1 fruit fly cellular context compared by ENCODE assay signal in the genomic region with DNA sequence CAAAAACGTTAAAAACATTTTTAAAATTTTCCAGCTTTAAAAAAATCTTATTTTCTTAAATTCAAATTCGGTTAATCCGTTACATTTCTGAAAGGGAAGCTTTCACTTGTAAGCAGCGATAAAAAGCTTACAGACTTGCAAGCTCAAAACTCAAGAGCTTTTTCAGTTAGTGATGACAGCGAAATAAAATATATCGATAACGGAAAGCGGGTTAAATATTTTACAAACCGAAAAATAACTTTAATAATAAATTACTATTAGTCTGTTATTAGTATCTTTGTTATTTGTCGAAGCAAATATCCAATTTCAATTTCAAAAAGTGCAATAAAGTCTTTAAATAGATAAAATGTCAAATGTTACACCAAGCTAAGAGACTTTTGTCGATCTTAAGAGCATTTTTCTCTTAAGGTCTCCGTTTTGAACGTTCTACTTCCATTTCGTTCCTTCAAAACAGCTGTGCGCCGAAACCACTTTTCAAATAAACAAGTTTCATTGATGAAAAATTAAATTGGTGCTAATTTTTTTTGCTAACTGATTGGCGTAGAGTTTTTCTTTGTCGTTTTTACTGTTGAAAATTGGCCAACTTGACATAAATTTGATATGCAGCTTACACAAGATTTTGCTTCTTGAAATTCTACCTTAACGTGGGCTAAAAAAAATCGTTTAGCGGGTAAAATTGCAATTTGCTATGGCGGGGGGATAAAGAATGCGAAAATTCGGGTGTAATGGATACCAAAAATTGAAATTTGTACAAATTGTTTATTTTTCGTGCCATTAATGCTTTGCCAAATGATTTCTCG.
TF ChIP-seq lines count a peak whose summit lies in the region.

No protein-coding gene starts in this region.

TF ChIP-seq in whole organism, embryonic, 481 proteins besides CTCF, POLR2A, EP300 and RAD21 (continued from another document):
- no peak for TF ChIP-seq lbe (GFP tag; optimal IDR thresholded peaks at IDR 0.05; lab: Kevin White, UChicago)
- 0 out of 2 replicates have a peak, but pooled peaks have one; percentile 12 for TF ChIP-seq CG14014 (GFP tag; IDR thresholded peaks at IDR 0.05; lab: Robert Waterston, UW)
- TF ChIP-seq stwl (tag; optimal IDR thresholded peaks at IDR 0.05; lab: Kevin White, UChicago): peak; percentile 14
- no peak for TF ChIP-seq btn (GFP tag; optimal IDR thresholded peaks at IDR 0.05; lab: Kevin White, UChicago)
- peak; percentile 89 for TF ChIP-seq CG3163 (GFP tag; optimal IDR thresholded peaks at IDR 0.05; lab: Kevin White, UChicago)
- TF ChIP-seq corto (GFP tag; optimal IDR thresholded peaks at IDR 0.05; lab: Kevin White, UChicago): peak; percentile 6
- no peak for TF ChIP-seq ssp (GFP tag; IDR thresholded peaks at IDR 0.05; lab: Robert Waterston, UW)
- TF ChIP-seq Trl (optimal IDR thresholded peaks at IDR 0.05; lab: Kevin White, UChicago): peak; percentile 21 to 41
- no peak for TF ChIP-seq Trl (GFP tag; optimal IDR thresholded peaks at IDR 0.05; lab: Kevin White, UChicago)
- TF ChIP-seq unc-4 (GFP tag; IDR thresholded peaks at IDR 0.05; lab: Robert Waterston, UW; ENCODE audit: partially characterized antibody): peak; percentile 73
- no peak for TF ChIP-seq CG32532 (GFP tag; IDR thresholded peaks at IDR 0.05; lab: Robert Waterston, UW)
- peak; percentile 51 for TF ChIP-seq CG12391 (tag; optimal IDR thresholded peaks at IDR 0.05; lab: Kevin White, UChicago)
- TF ChIP-seq CG4360 (GFP tag; IDR thresholded peaks at IDR 0.05; lab: Robert Waterston, UW): no peak
- TF ChIP-seq bbx (GFP tag; IDR thresholded peaks at IDR 0.05; lab: Robert Waterston, UW; ENCODE audit: partially characterized antibody): peak; percentile 38; the same call in 1 of the 2 replicates
- TF ChIP-seq Dref (GFP tag; IDR thresholded peaks at IDR 0.05; lab: Robert Waterston, UW): peak; percentile 56
- peak; percentile 74 for TF ChIP-seq hbn (GFP tag; IDR thresholded peaks at IDR 0.05; lab: Robert Waterston, UW; ENCODE audit: partially characterized antibody)
- TF ChIP-seq E2f2 (GFP tag; IDR thresholded peaks at IDR 0.05; lab: Robert Waterston, UW): 0 out of 2 replicates have a peak, but pooled peaks have one; percentile 29
- TF ChIP-seq gcm (GFP tag; optimal IDR thresholded peaks at IDR 0.05; lab: Kevin White, UChicago): peak; percentile 11
- peak; percentile 78 for TF ChIP-seq CG7745 (tag; optimal IDR thresholded peaks at IDR 0.05; lab: Kevin White, UChicago)
- peak; percentile 78 for TF ChIP-seq CG34224 (GFP tag; IDR thresholded peaks at IDR 0.05; lab: Robert Waterston, UW; ENCODE audit: partially characterized antibody)
- TF ChIP-seq CG2120 (GFP tag; optimal IDR thresholded peaks at IDR 0.05; lab: Kevin White, UChicago): peak; percentile 30
- TF ChIP-seq knrl (GFP tag; IDR thresholded peaks at IDR 0.05; lab: Robert Waterston, UW; ENCODE audit: partially characterized antibody): peak; percentile 23; the same call in 1 of the 3 replicates
- TF ChIP-seq Hmx (GFP tag; optimal IDR thresholded peaks at IDR 0.05; lab: Kevin White, UChicago): no peak
- TF ChIP-seq CG1647 (GFP tag; optimal IDR thresholded peaks at IDR 0.05; lab: Kevin White, UChicago): no peak
- no peak for TF ChIP-seq CG3847 (GFP tag; IDR thresholded peaks at IDR 0.05; lab: Robert Waterston, UW)
- no peak for TF ChIP-seq sim (GFP tag; IDR thresholded peaks at IDR 0.05; lab: Robert Waterston, UW)
- no peak for TF ChIP-seq Rx (GFP tag; IDR thresholded peaks at IDR 0.05; lab: Robert Waterston, UW)
- no peak for TF ChIP-seq chn (GFP tag; optimal IDR thresholded peaks at IDR 0.05; lab: Kevin White, UChicago)
- no peak for TF ChIP-seq jing (GFP tag; optimal IDR thresholded peaks at IDR 0.05; lab: Kevin White, UChicago)
- TF ChIP-seq CG17912 (GFP tag; optimal IDR thresholded peaks at IDR 0.05; lab: Kevin White, UChicago): no peak
- TF ChIP-seq NC2α (GFP tag; optimal IDR thresholded peaks at IDR 0.05; lab: Kevin White, UChicago): no peak
- TF ChIP-seq row (GFP tag; IDR thresholded peaks at IDR 0.05; lab: Robert Waterston, UW): peak; percentile 70
- TF ChIP-seq Aef1 (GFP tag; IDR thresholded peaks at IDR 0.05; lab: Robert Waterston, UW): no peak
- peak; percentile 31 for TF ChIP-seq Dp (GFP tag; optimal IDR thresholded peaks at IDR 0.05; lab: Kevin White, UChicago)
- TF ChIP-seq CG8089 (GFP tag; optimal IDR thresholded peaks at IDR 0.05; lab: Kevin White, UChicago): no peak
- TF ChIP-seq CrebB (tag; optimal IDR thresholded peaks at IDR 0.05; lab: Kevin White, UChicago): peak; percentile 9
- no peak for TF ChIP-seq CG7839 (tag; optimal IDR thresholded peaks at IDR 0.05; lab: Kevin White, UChicago)
- peak; percentile 84 for TF ChIP-seq Doc3 (GFP tag; IDR thresholded peaks at IDR 0.05; lab: Robert Waterston, UW; ENCODE audit: partially characterized antibody)
- no peak for TF ChIP-seq jumu (GFP tag; optimal IDR thresholded peaks at IDR 0.05; lab: Kevin White, UChicago)
- no peak for TF ChIP-seq CG6272 (GFP tag; IDR thresholded peaks at IDR 0.05; lab: Robert Waterston, UW)
- TF ChIP-seq Sry-δ (GFP tag; optimal IDR thresholded peaks at IDR 0.05; lab: Kevin White, UChicago): peak; percentile 50
- peak; percentile 55; the same call in 1 of the 2 replicates for TF ChIP-seq amos (GFP tag; IDR thresholded peaks at IDR 0.05; lab: Robert Waterston, UW; ENCODE audit: partially characterized antibody)
- TF ChIP-seq BEAF-32 (GFP tag; optimal IDR thresholded peaks at IDR 0.05; lab: Kevin White, UChicago): peak; percentile 67
- no peak for TF ChIP-seq gro (GFP tag; optimal IDR thresholded peaks at IDR 0.05; lab: Kevin White, UChicago)
- no peak for TF ChIP-seq ci (GFP tag; IDR thresholded peaks at IDR 0.05; lab: Robert Waterston, UW)
- no peak for TF ChIP-seq CG10267 (tag; optimal IDR thresholded peaks at IDR 0.05; lab: Kevin White, UChicago)
- TF ChIP-seq CG10654 (GFP tag; optimal IDR thresholded peaks at IDR 0.05; lab: Kevin White, UChicago): no peak
- peak; percentile 57 for TF ChIP-seq sens (GFP tag; lab: Kevin White, UChicago)
- TF ChIP-seq CG17612 (GFP tag; IDR thresholded peaks at IDR 0.05; lab: Robert Waterston, UW): no peak
- no peak for TF ChIP-seq oc (tag; optimal IDR thresholded peaks at IDR 0.05; lab: Kevin White, UChicago)
- peak; percentile 70 for TF ChIP-seq sna (GFP tag; IDR thresholded peaks at IDR 0.05; lab: Robert Waterston, UW; ENCODE audit: partially characterized antibody)
